Worm (Caenorhabditis elegans): Measurements from ENCODE around the gene F39C12.1.

Gene F39C12.1

DNA sequence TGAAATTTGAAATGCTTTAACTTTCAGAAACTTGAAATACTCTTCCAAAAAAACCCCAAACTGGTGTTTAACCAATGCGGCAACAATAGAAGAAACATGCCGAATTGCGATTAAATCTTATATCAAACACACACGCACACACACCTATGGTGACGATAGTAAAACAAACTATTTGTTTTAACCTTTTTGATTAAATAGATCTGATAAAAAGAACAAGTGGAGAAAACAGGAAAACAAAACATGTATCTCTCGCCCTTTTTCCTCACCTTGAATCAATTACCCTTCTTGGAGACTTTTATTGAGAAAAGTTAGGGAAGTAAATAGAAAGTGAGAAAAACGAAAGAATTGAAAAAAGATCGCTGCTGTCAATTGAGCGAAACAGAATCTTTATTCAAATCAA is 8.4 kb upstream of the F39C12.1 start:
- peak; percentile 78 for TF ChIP-seq elt-1 (tag; optimal IDR thresholded peaks at IDR 0.05)
- peak; percentile 1 for TF ChIP-seq elt-2 (tag; optimal IDR thresholded peaks at IDR 0.05)
- TF ChIP-seq nhr-28 (tag; optimal IDR thresholded peaks at IDR 0.05), result no peak
- no peak for TF ChIP-seq egl-5 (tag; optimal IDR thresholded peaks at IDR 0.05)
- TF ChIP-seq pha-4 (tag; optimal IDR thresholded peaks at IDR 0.05), result peak; percentile 1
- TF ChIP-seq nhr-25 (tag; optimal IDR thresholded peaks at IDR 0.05), result peak; percentile 37

- no peak for TF ChIP-seq elt-3 (tag; optimal IDR thresholded peaks at IDR 0.05)
- no peak for TF ChIP-seq lin-15B (tag; optimal IDR thresholded peaks at IDR 0.05)
- TF ChIP-seq hmg-11 (tag; optimal IDR thresholded peaks at IDR 0.05), result no peak
- no peak for TF ChIP-seq R02D3.7 (tag; optimal IDR thresholded peaks at IDR 0.05)
Measured at ce11 chrX:4859582-4860095, 6.6 kb upstream of the F39C12.1 start, which contains the start of gene add-1. TSS of gene add-1 (minus strand) at chrX:4860045.

- no peak for TF ChIP-seq hmg-11 (tag; optimal IDR thresholded peaks at IDR 0.05)
- TF ChIP-seq zag-1 (tag; optimal IDR thresholded peaks at IDR 0.05), result no peak
- TF ChIP-seq eor-1 (tag; optimal IDR thresholded peaks at IDR 0.05), result no peak
- TF ChIP-seq ceh-28 (tag; optimal IDR thresholded peaks at IDR 0.05), result no peak
- no peak for TF ChIP-seq fos-1 (tag; optimal IDR thresholded peaks at IDR 0.05)
- TF ChIP-seq ceh-16 (tag; optimal IDR thresholded peaks at IDR 0.05), result no peak
- TF ChIP-seq elt-1 (tag; optimal IDR thresholded peaks at IDR 0.05), result no peak
- TF ChIP-seq mdl-1 (tag; optimal IDR thresholded peaks at IDR 0.05), result no peak
- TF ChIP-seq aly-2 (tag; optimal IDR thresholded peaks at IDR 0.05), result no peak
- no peak for TF ChIP-seq ama-1 (optimal IDR thresholded peaks at IDR 0.05)
- TF ChIP-seq elt-2 (tag; optimal IDR thresholded peaks at IDR 0.05), result no peak
- TF ChIP-seq daf-12 (tag; optimal IDR thresholded peaks at IDR 0.05), result no peak
Measured at ce11 chrX:4844765-4845164, 8.2 kb downstream of the F39C12.1 start.

ce11 chrX:4842305-4842704 is 10.7 kb downstream of the F39C12.1 start:
- TF ChIP-seq aly-2 (tag; optimal IDR thresholded peaks at IDR 0.05) (no peak), ceh-16 (tag; optimal IDR thresholded peaks at IDR 0.05) (no peak), nhr-28 (tag; optimal IDR thresholded peaks at IDR 0.05) (no peak), ceh-82 (tag; optimal IDR thresholded peaks at IDR 0.05) (no peak), eor-1 (tag; optimal IDR thresholded peaks at IDR 0.05) (no peak), jun-1 (tag; optimal IDR thresholded peaks at IDR 0.05) (no peak), pha-4 (tag; optimal IDR thresholded peaks at IDR 0.05) (no peak), lin-15B (tag; optimal IDR thresholded peaks at IDR 0.05) (no peak), elt-1 (tag; optimal IDR thresholded peaks at IDR 0.05) (no peak), ama-1 (optimal IDR thresholded peaks at IDR 0.05) (no peak), pqm-1 (tag; optimal IDR thresholded peaks at IDR 0.05) (no peak), nhr-76 (tag; optimal IDR thresholded peaks at IDR 0.05) (no peak), ZK546.5 (tag; optimal IDR thresholded peaks at IDR 0.05) (no peak), ztf-11 (tag; optimal IDR thresholded peaks at IDR 0.05) (no peak), nhr-12 (tag; optimal IDR thresholded peaks at IDR 0.05) (no peak), fos-1 (tag; optimal IDR thresholded peaks at IDR 0.05) (no peak), ceh-28 (tag; optimal IDR thresholded peaks at IDR 0.05) (no peak), snpc-4 (tag; optimal IDR thresholded peaks at IDR 0.05) (no peak), nfya-1 (tag; optimal IDR thresholded peaks at IDR 0.05; ENCODE audit: insufficient read depth) (no peak), elt-3 (tag; optimal IDR thresholded peaks at IDR 0.05) (no peak)

DNA sequence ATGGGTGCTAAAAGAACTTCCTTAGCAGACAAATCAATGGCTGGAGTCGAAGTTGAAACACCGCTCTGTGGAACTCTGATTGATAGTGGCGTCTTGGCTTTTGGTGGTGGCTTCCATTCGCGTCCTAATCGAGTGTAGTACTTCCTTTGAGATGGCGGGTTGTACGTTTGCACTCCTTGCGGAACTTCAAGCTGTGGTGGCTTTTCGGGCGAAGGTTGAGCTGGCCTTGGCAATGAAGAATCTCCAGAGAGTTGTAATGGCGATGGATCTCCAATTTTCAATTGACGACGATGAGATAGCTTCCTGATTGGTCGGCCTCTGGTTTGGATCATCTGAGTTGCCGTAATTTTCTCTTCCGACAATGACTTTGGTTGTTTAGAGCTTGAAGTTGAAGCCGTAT is 12.3 kb downstream of the F39C12.1 start:
- TF ChIP-seq fkh-10 (GFP tag; optimal IDR thresholded peaks at IDR 0.05) (no peak), elt-2 (tag; optimal IDR thresholded peaks at IDR 0.05) (no peak), lin-39 (tag; optimal IDR thresholded peaks at IDR 0.05) (no peak), zag-1 (tag; optimal IDR thresholded peaks at IDR 0.05) (no peak), elt-1 (tag; optimal IDR thresholded peaks at IDR 0.05) (no peak), egl-27 (tag; optimal IDR thresholded peaks at IDR 0.05) (no peak), lsy-12 (tag; optimal IDR thresholded peaks at IDR 0.05) (no peak), tbx-2 (tag; optimal IDR thresholded peaks at IDR 0.05) (no peak), skn-1 (tag; optimal IDR thresholded peaks at IDR 0.05) (no peak)

Measured in whole organism, L3 larva.